Worm (Caenorhabditis elegans): ENCODE data around the gene R05H10.7.

R05H10.7 gene

DNA sequence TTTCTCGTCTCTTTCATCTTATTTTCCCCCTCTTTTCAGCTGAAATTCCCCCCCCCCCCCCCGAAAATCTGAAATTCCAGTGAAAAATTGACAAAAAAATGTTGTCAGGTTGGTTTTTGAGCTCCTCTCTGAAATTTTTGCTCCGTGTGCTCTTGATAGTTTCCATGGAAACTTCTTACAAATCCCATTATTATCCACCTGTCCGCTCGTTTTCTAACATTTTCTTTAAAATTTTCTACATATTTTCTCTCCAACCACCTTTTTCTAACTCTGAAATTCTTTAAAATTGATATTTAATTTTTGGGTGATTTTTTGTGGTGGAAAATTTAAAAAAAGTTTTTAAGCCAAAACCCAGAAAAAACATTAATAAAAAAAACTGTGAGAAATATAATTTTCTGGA is 11.3 kb downstream of the R05H10.7 start, which contains the start of gene gpx-2:
gpx-2 (plus strand) TSS at position 99 of the 400 bp plus-strand sequence.
- TF ChIP-seq nhr-76 (tag; optimal IDR thresholded peaks at IDR 0.05), result no peak
- TF ChIP-seq elt-3 (tag; optimal IDR thresholded peaks at IDR 0.05), result no peak
- no peak for TF ChIP-seq cnd-1 (tag; optimal IDR thresholded peaks at IDR 0.05)
- TF ChIP-seq ham-2 (GFP tag; optimal IDR thresholded peaks at IDR 0.05), result no peak
- no peak for TF ChIP-seq nhr-237 (tag; optimal IDR thresholded peaks at IDR 0.05)
- TF ChIP-seq pha-4 (tag; optimal IDR thresholded peaks at IDR 0.05), result no peak
- TF ChIP-seq unc-62 (GFP tag; optimal IDR thresholded peaks at IDR 0.05), result no peak
- no peak for TF ChIP-seq sem-2 (GFP tag; optimal IDR thresholded peaks at IDR 0.05)
- no peak for TF ChIP-seq mep-1 (tag; optimal IDR thresholded peaks at IDR 0.05)
- TF ChIP-seq unc-39 (tag; optimal IDR thresholded peaks at IDR 0.05), result no peak
- TF ChIP-seq nhr-2 (tag; optimal IDR thresholded peaks at IDR 0.05), result no peak
- TF ChIP-seq tbx-8 (GFP tag; optimal IDR thresholded peaks at IDR 0.05), result no peak
- no peak for TF ChIP-seq elt-1 (tag; optimal IDR thresholded peaks at IDR 0.05; ENCODE audit: borderline replicate concordance, insufficient read depth)
- TF ChIP-seq lin-13 (tag; optimal IDR thresholded peaks at IDR 0.05), result no peak
- no peak for TF ChIP-seq lin-32 (GFP tag; optimal IDR thresholded peaks at IDR 0.05)
- no peak for TF ChIP-seq blmp-1 (tag; optimal IDR thresholded peaks at IDR 0.05)
- TF ChIP-seq ztf-11 (tag; optimal IDR thresholded peaks at IDR 0.05), result no peak
- TF ChIP-seq M03D4.4 (tag; optimal IDR thresholded peaks at IDR 0.05), result no peak
- no peak for TF ChIP-seq drap-1 (GFP tag; optimal IDR thresholded peaks at IDR 0.05)
- no peak for TF ChIP-seq ceh-43 (GFP tag; optimal IDR thresholded peaks at IDR 0.05)

DNA sequence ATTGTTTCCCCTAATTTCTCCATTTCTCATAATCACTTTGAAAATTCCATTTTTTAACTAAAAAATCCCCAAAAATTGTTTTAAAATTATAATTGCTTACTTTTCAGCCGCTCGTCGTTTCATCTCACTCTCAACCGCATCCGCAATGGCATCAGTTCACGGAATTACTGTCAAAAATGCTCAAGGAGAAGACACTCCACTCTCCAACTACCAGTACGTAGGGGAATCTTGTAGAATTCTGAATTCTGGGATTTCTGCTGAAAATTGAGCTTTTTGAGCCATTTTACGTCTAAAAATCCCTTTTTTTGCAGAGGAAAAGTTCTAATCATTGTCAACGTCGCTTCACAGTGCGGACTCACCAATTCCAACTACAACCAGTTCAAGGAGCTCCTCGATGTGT is 12.2 kb downstream of the R05H10.7 start:
- TF ChIP-seq sem-2 (GFP tag; optimal IDR thresholded peaks at IDR 0.05) (no peak), hlh-1 (tag; optimal IDR thresholded peaks at IDR 0.05) (no peak), nhr-12 (tag; optimal IDR thresholded peaks at IDR 0.05) (no peak)

DNA sequence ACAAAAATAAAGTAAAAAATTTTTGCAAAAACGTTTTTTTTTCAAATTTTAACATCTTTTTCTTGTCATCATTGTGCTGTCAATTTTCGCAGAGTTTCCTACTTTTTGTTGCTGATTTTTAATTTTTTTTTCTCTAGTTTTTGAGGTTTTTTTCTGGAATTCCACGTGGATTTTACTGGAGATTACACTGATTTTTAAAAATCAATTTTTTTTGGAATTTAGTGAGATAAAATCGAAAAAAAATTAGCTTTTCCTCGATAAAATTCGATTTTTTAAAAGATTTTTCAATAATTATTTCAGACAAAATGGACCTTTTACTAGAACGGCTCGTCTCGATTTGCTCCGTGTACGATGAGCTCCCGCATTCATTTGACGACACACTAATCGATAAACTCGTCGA is 14.3 kb downstream of the R05H10.7 start, which contains the start of gene R05H10.3:
R05H10.3 (plus strand) TSS at position 301 of the 400 bp plus-strand sequence.
- TF ChIP-seq cnd-1 (tag; optimal IDR thresholded peaks at IDR 0.05) (no peak), sem-2 (GFP tag; optimal IDR thresholded peaks at IDR 0.05) (no peak), ceh-39 (tag; optimal IDR thresholded peaks at IDR 0.05) (no peak), unc-39 (tag; optimal IDR thresholded peaks at IDR 0.05) (no peak), blmp-1 (tag; optimal IDR thresholded peaks at IDR 0.05) (no peak), unc-62 (GFP tag; optimal IDR thresholded peaks at IDR 0.05) (no peak), flh-1 (GFP tag; optimal IDR thresholded peaks at IDR 0.05) (no peak), mep-1 (tag; optimal IDR thresholded peaks at IDR 0.05) (no peak), hlh-1 (tag; optimal IDR thresholded peaks at IDR 0.05) (no peak), ceh-43 (GFP tag; optimal IDR thresholded peaks at IDR 0.05) (no peak), mls-2 (tag; optimal IDR thresholded peaks at IDR 0.05) (no peak), sptf-1 (tag; optimal IDR thresholded peaks at IDR 0.05) (no peak), unc-120 (tag; optimal IDR thresholded peaks at IDR 0.05; ENCODE audit: poor library complexity, severe bottlenecking) (no peak), ztf-11 (tag; optimal IDR thresholded peaks at IDR 0.05) (no peak), elt-3 (tag; optimal IDR thresholded peaks at IDR 0.05) (no peak), nhr-237 (tag; optimal IDR thresholded peaks at IDR 0.05) (no peak), mab-5 (tag; optimal IDR thresholded peaks at IDR 0.05) (no peak), bed-3 (GFP tag; optimal IDR thresholded peaks at IDR 0.05) (no peak), lsy-2 (tag; optimal IDR thresholded peaks at IDR 0.05) (no peak), tbx-8 (GFP tag; optimal IDR thresholded peaks at IDR 0.05) (no peak)

DNA sequence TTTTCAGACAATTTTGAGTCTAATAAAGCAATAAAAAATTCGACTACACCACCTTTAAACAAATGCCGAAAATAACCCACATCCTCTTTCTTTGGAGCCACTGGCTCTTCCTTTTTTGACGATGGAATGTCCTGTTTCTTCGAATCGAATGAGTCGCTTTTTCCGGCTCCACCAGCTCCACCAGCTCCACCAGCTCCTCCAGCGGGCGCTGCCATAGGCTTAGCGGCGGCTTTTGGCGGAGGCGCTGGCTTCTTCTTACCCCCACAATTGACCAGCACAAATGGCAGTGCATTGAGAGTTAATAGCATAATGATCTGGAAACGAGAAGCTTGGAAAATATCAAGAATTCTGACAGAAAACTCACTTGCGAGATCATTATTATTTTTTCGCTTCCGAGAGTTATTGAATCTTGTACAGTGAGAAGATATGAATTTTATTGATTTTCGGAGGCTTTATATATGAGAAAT is 21.4 kb downstream of the R05H10.7 start, which contains the start of gene Y53F4A.2:
Y53F4A.2 (minus strand) TSS at position 417 of the 467 bp plus-strand sequence.
- TF ChIP-seq mep-1 (tag; optimal IDR thresholded peaks at IDR 0.05) (no peak), lsy-2 (tag; optimal IDR thresholded peaks at IDR 0.05) (no peak), tbx-8 (GFP tag; optimal IDR thresholded peaks at IDR 0.05) (no peak), drap-1 (GFP tag; optimal IDR thresholded peaks at IDR 0.05) (no peak), lin-13 (tag; optimal IDR thresholded peaks at IDR 0.05) (no peak), sptf-1 (tag; optimal IDR thresholded peaks at IDR 0.05) (no peak), sem-2 (GFP tag; optimal IDR thresholded peaks at IDR 0.05) (no peak), nhr-28 (tag; optimal IDR thresholded peaks at IDR 0.05) (no peak), ham-2 (GFP tag; optimal IDR thresholded peaks at IDR 0.05) (no peak), flh-1 (GFP tag; optimal IDR thresholded peaks at IDR 0.05) (no peak), mls-2 (tag; optimal IDR thresholded peaks at IDR 0.05) (no peak), nhr-12 (tag; optimal IDR thresholded peaks at IDR 0.05) (no peak), pha-4 (tag; optimal IDR thresholded peaks at IDR 0.05) (no peak), elt-1 (tag; optimal IDR thresholded peaks at IDR 0.05; ENCODE audit: borderline replicate concordance, insufficient read depth) (no peak), blmp-1 (tag; optimal IDR thresholded peaks at IDR 0.05) (no peak), ceh-83 (GFP tag; optimal IDR thresholded peaks at IDR 0.05) (no peak)

Data from whole organism, mixed stage, embryonic.